Fruit fly (Drosophila melanogaster) whole organism, pupa: ENCODE data around the gene CG9759.

Source experiments
- CG10348 ChIP-seq: fragments of 200-800 bp; sonication (Bioruptor generic); IDR thresholded peaks from 2 replicates; pipeline ENCODE4 v1.3.6; 2022; ENCODE audit warnings: missing biosample characterization, missing genetic modification characterization
- CG12605 ChIP-seq: fragments of 200-800 bp; sonication (Bioruptor generic); IDR thresholded peaks from 2 replicates; pipeline ENCODE4 v1.3.6; 2022; ENCODE audit warnings: missing biosample characterization, missing genetic modification characterization
- CG13204 ChIP-seq: fragments of 200-800 bp; sonication (Bioruptor generic); optimal IDR thresholded peaks from 2 replicates; lab custom pipeline; 2018; ENCODE audit warnings: missing biosample characterization, mild to moderate bottlenecking, missing genetic modification characterization, moderate library complexity
- CG14655 ChIP-seq: fragments of 200-800 bp; sonication (Bioruptor generic); optimal IDR thresholded peaks from 3 replicates; lab custom pipeline; 2017; ENCODE audit warnings: mild to moderate bottlenecking, missing biosample characterization, missing genetic modification reagents, missing genetic modification characterization
- CG17806 ChIP-seq: fragments of 200-800 bp; sonication (Bioruptor generic); optimal IDR thresholded peaks from 2 replicates; lab custom pipeline; 2018; ENCODE audit warnings: missing biosample characterization, mild to moderate bottlenecking, missing genetic modification characterization, moderate library complexity
- CG32121 ChIP-seq: fragments of 200-800 bp; sonication (Bioruptor generic); IDR thresholded peaks from 2 replicates; pipeline ENCODE4 v1.3.6; 2022; ENCODE audit warnings: missing biosample characterization, missing genetic modification characterization
- CG8159 ChIP-seq: fragments of 200-800 bp; sonication (Bioruptor generic); optimal IDR thresholded peaks from 3 replicates; lab custom pipeline; 2018; ENCODE audit warnings: missing biosample characterization, mild to moderate bottlenecking, missing genetic modification characterization, moderate library complexity
- CG8301 ChIP-seq: fragments of 200-800 bp; sonication (Bioruptor generic); optimal IDR thresholded peaks from 2 replicates; lab custom pipeline; 2018; ENCODE audit warnings: missing biosample characterization, mild to moderate bottlenecking, missing genetic modification characterization
- CG9948 ChIP-seq: fragments of 200-800 bp; sonication (Bioruptor generic); optimal IDR thresholded peaks from 2 replicates; lab custom pipeline; 2018; ENCODE audit warnings: missing biosample characterization, mild to moderate bottlenecking, missing genetic modification characterization, moderate library complexity
- EcR ChIP-seq: fragments of 200-800 bp; sonication (Bioruptor generic); optimal IDR thresholded peaks from 3 replicates; lab custom pipeline; 2019; ENCODE audit warnings: missing biosample characterization, missing genetic modification characterization, mild to moderate bottlenecking, moderate library complexity, missing genetic modification reagents
- Pif1A ChIP-seq: fragments of 200-800 bp; sonication (Bioruptor generic); optimal IDR thresholded peaks from 3 replicates; lab custom pipeline; 2016; ENCODE audit warnings: missing biosample characterization, missing genetic modification characterization
- Pif1B ChIP-seq: fragments of 200-800 bp; sonication (Bioruptor generic); optimal IDR thresholded peaks from 3 replicates; lab custom pipeline; 2016; ENCODE audit warnings: missing biosample characterization, missing genetic modification characterization
- Snoo ChIP-seq: fragments of 200-800 bp; sonication (Bioruptor generic); optimal IDR thresholded peaks from 3 replicates; lab custom pipeline; 2017; ENCODE audit warnings: missing biosample characterization, mild to moderate bottlenecking, missing genetic modification characterization, inconsistent platforms
- gl ChIP-seq: fragments of 200-800 bp; sonication (Bioruptor generic); optimal IDR thresholded peaks from 2 replicates; lab custom pipeline; 2018; ENCODE audit warnings: missing biosample characterization, mild to moderate bottlenecking, missing genetic modification characterization

DNA sequence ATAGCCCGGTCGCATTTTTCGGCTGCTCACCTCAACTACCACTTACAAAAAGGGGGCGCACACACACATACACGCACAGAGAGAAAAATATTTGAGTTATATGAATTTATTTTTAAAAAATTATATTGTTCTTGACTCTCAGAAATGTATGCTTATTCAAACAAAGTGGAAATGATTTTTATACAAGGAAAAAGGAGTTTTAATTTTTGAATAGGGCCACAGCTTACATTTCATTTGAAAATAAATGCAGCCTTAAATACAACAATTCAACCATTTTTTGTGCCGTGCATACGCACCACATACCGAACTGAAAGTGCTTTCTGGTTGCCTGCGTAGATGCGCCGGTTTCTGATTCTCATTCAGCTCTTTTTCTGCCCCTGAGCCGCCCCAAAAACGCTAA is 8.5 kb downstream of the CG9759 start:
- TF ChIP-seq CG8301 (tag; lab: Kevin White, UChicago) (no peak), EcR (GFP tag; lab: Kevin White, UChicago) (no peak), gl (tag; lab: Kevin White, UChicago) (no peak), CG13204 (GFP tag; lab: Kevin White, UChicago) (no peak), CG8159 (tag; lab: Kevin White, UChicago) (no peak), CG14655 (GFP tag; lab: Kevin White, UChicago) (no peak), Pif1B (GFP tag; lab: Kevin White, UChicago) (no peak), CG9948 (tag; lab: Kevin White, UChicago) (no peak), CG12605 (GFP tag; lab: Robert Waterston, UW) (no peak), Snoo (tag; lab: Kevin White, UChicago) (no peak), CG32121 (GFP tag; lab: Robert Waterston, UW) (no peak), CG10348 (no peak), Pif1A (GFP tag; lab: Kevin White, UChicago) (no peak), CG17806 (tag; lab: Kevin White, UChicago) (no peak)
